Fruit fly (Drosophila melanogaster): Measurements from ENCODE around the gene CG8004.

Gene CG8004

DNA sequence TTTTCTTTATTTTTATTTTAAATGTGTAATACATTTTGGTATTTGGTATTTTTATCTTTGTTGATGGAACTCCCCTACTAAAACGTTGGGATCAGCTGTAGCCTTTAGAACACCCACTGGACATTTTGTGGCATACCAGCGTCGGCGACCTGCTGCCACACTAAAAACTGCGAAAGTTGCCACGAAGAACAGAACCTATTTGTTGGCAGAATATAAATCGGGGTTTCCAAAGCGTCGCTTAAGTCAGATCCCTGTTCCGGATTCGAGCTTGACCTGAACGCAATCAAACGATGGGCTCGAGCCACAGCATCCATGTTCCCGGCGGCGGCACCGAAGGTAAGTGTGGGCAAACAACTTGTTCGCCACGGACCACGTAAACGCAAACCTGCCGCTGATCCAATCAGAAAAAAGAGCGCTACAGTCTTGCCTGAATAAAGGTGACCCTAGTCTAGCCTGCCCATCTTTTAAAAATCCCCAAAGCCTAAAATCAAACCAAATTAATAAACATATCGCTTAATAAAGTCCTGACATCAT lies 3.5 kb downstream of the CG8004 start, which contains the start of gene Grasp65 (continued):
- peak; percentile 21 for TF ChIP-seq stwl (tag; optimal IDR thresholded peaks at IDR 0.05)
- TF ChIP-seq CG10267 (tag; optimal IDR thresholded peaks at IDR 0.05) = peak; percentile 59
- no peak for TF ChIP-seq CG17612 (GFP tag; IDR thresholded peaks at IDR 0.05)
- TF ChIP-seq CG4730 (GFP tag; IDR thresholded peaks at IDR 0.05) = no peak
- 0 out of 2 replicates have a peak, but pooled peaks have one; percentile 15 for TF ChIP-seq CG14441 (GFP tag; IDR thresholded peaks at IDR 0.05)
- TF ChIP-seq Nf-YC (tag; optimal IDR thresholded peaks at IDR 0.05) = peak; percentile 77
- no peak for TF ChIP-seq CG11723 (GFP tag; optimal IDR thresholded peaks at IDR 0.05)
- no peak for TF ChIP-seq CG8388 (GFP tag; optimal IDR thresholded peaks at IDR 0.05)
- TF ChIP-seq CG17361 (GFP tag; IDR thresholded peaks at IDR 0.05) = peak; percentile 42; the same call in 1 of the 3 replicates
- TF ChIP-seq CG30020 (tag; optimal IDR thresholded peaks at IDR 0.05) = peak; percentile 21
- TF ChIP-seq her (GFP tag; optimal IDR thresholded peaks at IDR 0.05) = peak; percentile 15
- peak; percentile 83 for TF ChIP-seq YL-1 (GFP tag; optimal IDR thresholded peaks at IDR 0.05)
- TF ChIP-seq HmgZ (tag; optimal IDR thresholded peaks at IDR 0.05) = peak; percentile 53
- peak; percentile 33 for TF ChIP-seq CG6765 (GFP tag; optimal IDR thresholded peaks at IDR 0.05)
- no peak for TF ChIP-seq Abd-B (GFP tag; optimal IDR thresholded peaks at IDR 0.05)
- TF ChIP-seq gfzf (GFP tag; optimal IDR thresholded peaks at IDR 0.05) = peak; percentile 77
- TF ChIP-seq slbo (GFP tag; IDR thresholded peaks at IDR 0.05) = peak; percentile 26; the same call in 1 of the 2 replicates
- TF ChIP-seq chinmo (GFP tag; IDR thresholded peaks at IDR 0.05; ENCODE audit: partially characterized antibody) = no peak
- TF ChIP-seq D19A (tag; optimal IDR thresholded peaks at IDR 0.05) = peak; percentile 21
- TF ChIP-seq CG9876 (GFP tag; optimal IDR thresholded peaks at IDR 0.05) = no peak
- TF ChIP-seq CG8478 (optimal IDR thresholded peaks at IDR 0.05) = no peak
- peak; percentile 51; the same call in 1 of the 2 replicates for TF ChIP-seq CG13287 (GFP tag; IDR thresholded peaks at IDR 0.05; ENCODE audit: partially characterized antibody)
- TF ChIP-seq CG13424 (tag; optimal IDR thresholded peaks at IDR 0.05) = peak; percentile 17
- TF ChIP-seq CG1603 (tag; optimal IDR thresholded peaks at IDR 0.05) = peak; percentile 38
- peak; percentile 96 for TF ChIP-seq wek (GFP tag; optimal IDR thresholded peaks at IDR 0.05)
- TF ChIP-seq Pdp1 (GFP tag; optimal IDR thresholded peaks at IDR 0.05) = peak in 1 of 2 experiments; percentile 14
- TF ChIP-seq CG32767 (GFP tag; IDR thresholded peaks at IDR 0.05) = no peak
- TF ChIP-seq CG10147 (GFP tag; optimal IDR thresholded peaks at IDR 0.05) = peak; percentile 28
- TF ChIP-seq cato (GFP tag; optimal IDR thresholded peaks at IDR 0.05; ENCODE audit: borderline replicate concordance) = no peak
- TF ChIP-seq Rfx (GFP tag; IDR thresholded peaks at IDR 0.05) = peak; percentile 7; the same call in 1 of the 2 replicates
- TF ChIP-seq Usf (GFP tag; optimal IDR thresholded peaks at IDR 0.05) = no peak
- peak; percentile 66 for TF ChIP-seq pzg (GFP tag; optimal IDR thresholded peaks at IDR 0.05)
- TF ChIP-seq CG4854 (GFP tag; optimal IDR thresholded peaks at IDR 0.05) = no peak
- TF ChIP-seq CG3838 (GFP tag; optimal IDR thresholded peaks at IDR 0.05) = no peak
- TF ChIP-seq ato (GFP tag; IDR thresholded peaks at IDR 0.05; ENCODE audit: partially characterized antibody) = 0 out of 2 replicates have a peak, but pooled peaks have one; percentile 26
- TF ChIP-seq dati (GFP tag; IDR thresholded peaks at IDR 0.05) = no peak
- peak in 1 of 2 experiments; percentile 8 for TF ChIP-seq Hr51 (GFP tag; optimal IDR thresholded peaks at IDR 0.05)
- TF ChIP-seq crp (GFP tag; optimal IDR thresholded peaks at IDR 0.05) = peak; percentile 15 to 91
- peak; percentile 3 for TF ChIP-seq Dp (GFP tag; optimal IDR thresholded peaks at IDR 0.05)
- TF ChIP-seq HLH4C (GFP tag; IDR thresholded peaks at IDR 0.05; ENCODE audit: partially characterized antibody) = no peak
- no peak for TF ChIP-seq Tbp (GFP tag; optimal IDR thresholded peaks at IDR 0.05)
- TF ChIP-seq CG2678 (tag; optimal IDR thresholded peaks at IDR 0.05) = peak; percentile 21
- peak; percentile 55 for TF ChIP-seq Nf-YB (GFP tag; optimal IDR thresholded peaks at IDR 0.05)
- TF ChIP-seq Atf-2 (GFP tag; optimal IDR thresholded peaks at IDR 0.05) = no peak
- peak; percentile 87 for TF ChIP-seq MBD-R2 (GFP tag; IDR thresholded peaks at IDR 0.05)
- no peak for TF ChIP-seq Hand (GFP tag; optimal IDR thresholded peaks at IDR 0.05)
- 0 out of 2 replicates have a peak, but pooled peaks have one; percentile 11 for TF ChIP-seq CG9932 (GFP tag; IDR thresholded peaks at IDR 0.05)
- peak; percentile 14 for TF ChIP-seq nerfin-1 (tag; optimal IDR thresholded peaks at IDR 0.05)
